Fruit fly (Drosophila melanogaster): ENCODE results near the gene Pcp.
A peak's percentile ranks its signal among the peaks of the same experiment; 100 is the strongest.

Gene Pcp

DNA sequence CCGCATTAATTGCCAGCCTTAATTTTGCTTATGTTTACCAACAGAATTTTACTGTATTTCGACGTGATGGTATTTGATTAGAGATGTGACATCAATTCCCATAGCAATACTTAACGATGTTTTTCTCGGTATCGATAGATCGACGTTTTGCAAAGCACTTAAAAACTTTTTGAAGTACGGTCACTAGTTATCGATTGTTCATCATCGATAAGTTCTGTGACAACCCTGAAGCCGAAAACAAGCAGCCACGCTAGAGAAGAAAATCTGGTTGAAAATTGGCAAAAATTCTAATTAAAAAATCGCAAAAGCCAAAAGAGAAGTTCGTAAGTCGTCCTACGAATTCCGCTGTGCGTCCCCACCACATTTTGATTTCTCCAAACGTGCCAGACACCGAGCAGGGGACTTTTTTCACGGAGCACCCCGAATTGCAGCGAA, 11.1 kb downstream of the Pcp start, which contains the start of the genes Rab30 and Caper (continued):
- TF ChIP-seq CG31441 (GFP tag; IDR thresholded peaks at IDR 0.05) (no peak), GATAe (GFP tag; conservative IDR thresholded peaks at IDR 0.05) (no peak), pan (optimal IDR thresholded peaks at IDR 0.05) (no peak), pan (GFP tag; optimal IDR thresholded peaks at IDR 0.05 in 1 of 2, IDR thresholded peaks at IDR 0.05 in 1 of 2) (peak in 1 of 2 experiments; percentile 56), odd (GFP tag; optimal IDR thresholded peaks at IDR 0.05) (no peak), zf30C (GFP tag; optimal IDR thresholded peaks at IDR 0.05) (no peak), Six4 (GFP tag; optimal IDR thresholded peaks at IDR 0.05) (peak; percentile 55), CG6765 (GFP tag; optimal IDR thresholded peaks at IDR 0.05) (no peak), Chrac-16 (GFP tag; optimal IDR thresholded peaks at IDR 0.05) (peak; percentile 39), CG12942 (GFP tag; optimal IDR thresholded peaks at IDR 0.05) (peak; percentile 43), Ets65A (GFP tag) (peak; percentile 96), mld (GFP tag; IDR thresholded peaks at IDR 0.05; ENCODE audit: partially characterized antibody) (peak; percentile 99), kah (GFP tag; optimal IDR thresholded peaks at IDR 0.05) (no peak), CG17612 (GFP tag; IDR thresholded peaks at IDR 0.05) (no peak), sug (tag; optimal IDR thresholded peaks at IDR 0.05) (peak; percentile 67), sens-2 (GFP tag; IDR thresholded peaks at IDR 0.05) (no peak), Stat92E (GFP tag; optimal IDR thresholded peaks at IDR 0.05) (no peak), exex (tag; optimal IDR thresholded peaks at IDR 0.05) (peak; percentile 23), cwo (GFP tag; optimal IDR thresholded peaks at IDR 0.05) (no peak), HmgD (GFP tag; optimal IDR thresholded peaks at IDR 0.05) (peak; percentile 86), chm (GFP tag; IDR thresholded peaks at IDR 0.05) (0 out of 2 replicates have a peak, but pooled peaks have one; percentile 16), Atf6 (GFP tag; IDR thresholded peaks at IDR 0.05) (0 out of 2 replicates have a peak, but pooled peaks have one; percentile 18), ash1 (GFP tag; optimal IDR thresholded peaks at IDR 0.05) (peak; percentile 21), ci (GFP tag; IDR thresholded peaks at IDR 0.05) (peak; percentile 79; the same call in 2 of the 3 replicates), vnd (GFP tag; IDR thresholded peaks at IDR 0.05; ENCODE audit: partially characterized antibody) (peak; percentile 98), Neu2 (GFP tag; optimal IDR thresholded peaks at IDR 0.05; ENCODE audit: borderline replicate concordance) (peak; percentile 8), Lpt (GFP tag; optimal IDR thresholded peaks at IDR 0.05) (no peak), CG6254 (GFP tag; optimal IDR thresholded peaks at IDR 0.05) (no peak), Lim3 (GFP tag; IDR thresholded peaks at IDR 0.05) (no peak), CG7786 (GFP tag; optimal IDR thresholded peaks at IDR 0.05) (peak; percentile 43), CG4328 (GFP tag; optimal IDR thresholded peaks at IDR 0.05) (no peak), croc (GFP tag; conservative IDR thresholded peaks at IDR 0.05) (no peak), Tbp (GFP tag; optimal IDR thresholded peaks at IDR 0.05) (no peak), pb (GFP tag; optimal IDR thresholded peaks at IDR 0.05) (peak; percentile 5), pita (GFP tag; optimal IDR thresholded peaks at IDR 0.05) (no peak), lola (GFP tag; optimal IDR thresholded peaks at IDR 0.05) (peak in 1 of 3 experiments; percentile 4), CG11696 (GFP tag; IDR thresholded peaks at IDR 0.05) (no peak), gem (tag; optimal IDR thresholded peaks at IDR 0.05) (no peak), crc (GFP tag; optimal IDR thresholded peaks at IDR 0.05) (no peak), NK7.1 (GFP tag; optimal IDR thresholded peaks at IDR 0.05) (no peak), Taf1 (GFP tag; IDR thresholded peaks at IDR 0.05) (0 out of 2 replicates have a peak, but pooled peaks have one; percentile 38), CG5245 (GFP tag; optimal IDR thresholded peaks at IDR 0.05) (peak; percentile 13), schlank (tag; optimal IDR thresholded peaks at IDR 0.05) (peak; percentile 51), mam (GFP tag; optimal IDR thresholded peaks at IDR 0.05) (peak; percentile 83), Mes4 (GFP tag; optimal IDR thresholded peaks at IDR 0.05) (peak; percentile 25), onecut (GFP tag; IDR thresholded peaks at IDR 0.05) (peak; percentile 42), Dip3 (GFP tag; optimal IDR thresholded peaks at IDR 0.05) (peak; percentile 51), CHES-1-like (GFP tag; optimal IDR thresholded peaks at IDR 0.05) (peak; percentile 85), peb (GFP tag; IDR thresholded peaks at IDR 0.05) (no peak), tx (GFP tag; optimal IDR thresholded peaks at IDR 0.05) (peak; percentile 49), gsb (GFP tag; IDR thresholded peaks at IDR 0.05) (no peak), zfh2 (GFP tag; optimal IDR thresholded peaks at IDR 0.05) (peak; percentile 77)
